Worm (Caenorhabditis elegans) whole organism, L3 larva: ENCODE data around the gene F33A8.4.

Source experiments
- aly-2 ChIP-seq: fragments of 150-350 bp; optimal IDR thresholded peaks from 2 replicates; lab custom pipeline; 2014; ENCODE audit warnings: missing biosample characterization, missing genetic modification characterization
- ama-1 ChIP-seq: fragments of 150-350 bp; optimal IDR thresholded peaks from 2 replicates; lab custom pipeline; 2018
- ceh-82 ChIP-seq: fragments of 150-350 bp; optimal IDR thresholded peaks from 2 replicates; lab custom pipeline; 2014; ENCODE audit warnings: missing biosample characterization, missing genetic modification characterization
- daf-12 ChIP-seq: fragments of 150-350 bp; optimal IDR thresholded peaks from 2 replicates; lab custom pipeline; 2014; ENCODE audit warnings: missing biosample characterization, missing genetic modification reagents, missing genetic modification characterization
- egl-27 ChIP-seq: sonication (generic microtip); optimal IDR thresholded peaks from 4 replicates; lab custom pipeline; 2017; ENCODE audit warnings: missing biosample characterization, missing genetic modification reagents, missing genetic modification characterization
- egl-5 ChIP-seq: fragments of 150-350 bp; optimal IDR thresholded peaks from 2 replicates; lab custom pipeline; 2017; ENCODE audit warnings: missing biosample characterization, missing genetic modification reagents, missing genetic modification characterization, inconsistent platforms
- elt-1 ChIP-seq: fragments of 150-350 bp; optimal IDR thresholded peaks from 2 replicates; lab custom pipeline; 2014; ENCODE audit warnings: missing biosample characterization, missing genetic modification characterization
- elt-3 ChIP-seq, 3 experiments: fragments of 150-350 bp in 1 of 3; sonication (generic microtip) in 2 of 3; optimal IDR thresholded peaks; 2 replicates in 2 of 3; 4 replicates in 1 of 3; lab custom pipeline; 2014 to 2017; ENCODE audit warnings: missing biosample characterization in 3 of 3, missing genetic modification characterization in 3 of 3
- eor-1 ChIP-seq, 2 experiments: fragments of 150-350 bp; optimal IDR thresholded peaks; 2 replicates each; lab custom pipeline; 2014 to 2018; ENCODE audit warnings: missing biosample characterization in 2 of 2, missing genetic modification characterization in 2 of 2
- fkh-10 ChIP-seq: sonication (generic microtip); optimal IDR thresholded peaks from 2 replicates; lab custom pipeline; 2017; ENCODE audit warnings: missing biosample characterization, missing genetic modification reagents, missing genetic modification characterization
- fos-1 ChIP-seq: fragments of 150-350 bp; optimal IDR thresholded peaks from 2 replicates; lab custom pipeline; 2014; ENCODE audit warnings: missing biosample characterization, missing genetic modification characterization
- hmg-11 ChIP-seq: sonication (generic microtip); optimal IDR thresholded peaks from 2 replicates; lab custom pipeline; 2016; ENCODE audit warnings: missing genetic modification characterization, missing compliant biosample characterization
- jun-1 ChIP-seq: fragments of 150-350 bp; optimal IDR thresholded peaks from 2 replicates; lab custom pipeline; 2014; ENCODE audit warnings: missing biosample characterization, missing genetic modification reagents, missing genetic modification characterization
- lin-15B ChIP-seq: fragments of 150-350 bp; optimal IDR thresholded peaks from 2 replicates; lab custom pipeline; 2014; ENCODE audit warnings: missing biosample characterization, missing genetic modification characterization
- lin-39 ChIP-seq: fragments of 150-350 bp; optimal IDR thresholded peaks from 2 replicates; lab custom pipeline; 2018; ENCODE audit warnings: missing biosample characterization, missing genetic modification reagents, missing genetic modification characterization
- lsy-12 ChIP-seq: sonication (generic microtip); optimal IDR thresholded peaks from 2 replicates; lab custom pipeline; 2016; ENCODE audit warnings: mild to moderate bottlenecking, missing genetic modification characterization, missing compliant biosample characterization
- mdl-1 ChIP-seq: fragments of 150-350 bp; optimal IDR thresholded peaks from 2 replicates; lab custom pipeline; 2014; ENCODE audit warnings: missing biosample characterization, missing genetic modification characterization
- mml-1 ChIP-seq: fragments of 150-350 bp; sonication (generic microtip); optimal IDR thresholded peaks from 3 replicates; lab custom pipeline; 2014; ENCODE audit warnings: missing biosample characterization, missing genetic modification characterization
- nfya-1 ChIP-seq: sonication (generic microtip); optimal IDR thresholded peaks from 2 replicates; lab custom pipeline; 2017; ENCODE audit warnings: missing genetic modification characterization, mild to moderate bottlenecking, missing compliant biosample characterization, antibody characterized with exemption, moderate library complexity; ENCODE audit not compliant: insufficient read depth
- nhr-12 ChIP-seq: fragments of 150-350 bp; optimal IDR thresholded peaks from 2 replicates; lab custom pipeline; 2014; ENCODE audit warnings: missing biosample characterization, missing genetic modification characterization
- nhr-23 ChIP-seq: fragments of 150-350 bp; optimal IDR thresholded peaks from 2 replicates; lab custom pipeline; 2014; ENCODE audit warnings: missing biosample characterization, missing genetic modification reagents, missing genetic modification characterization
- nhr-237 ChIP-seq: fragments of 150-350 bp; optimal IDR thresholded peaks from 2 replicates; lab custom pipeline; 2014; ENCODE audit warnings: missing biosample characterization, missing genetic modification characterization
- nhr-25 ChIP-seq: sonication (generic microtip); optimal IDR thresholded peaks from 2 replicates; lab custom pipeline; 2017; ENCODE audit warnings: missing biosample characterization, missing genetic modification characterization
- nhr-28 ChIP-seq: fragments of 150-350 bp; optimal IDR thresholded peaks from 2 replicates; lab custom pipeline; 2014; ENCODE audit warnings: missing biosample characterization, missing genetic modification characterization
- nhr-43 ChIP-seq: sonication (generic microtip); optimal IDR thresholded peaks from 2 replicates; lab custom pipeline; 2016; ENCODE audit warnings: mild to moderate bottlenecking, missing genetic modification characterization, missing compliant biosample characterization; ENCODE audit not compliant: poor library complexity, severe bottlenecking
- nhr-67 ChIP-seq: fragments of 150-350 bp; optimal IDR thresholded peaks from 2 replicates; lab custom pipeline; 2014; ENCODE audit warnings: missing biosample characterization, missing genetic modification characterization
- nhr-76 ChIP-seq: fragments of 150-350 bp; sonication (generic microtip); optimal IDR thresholded peaks from 5 replicates; lab custom pipeline; 2014; ENCODE audit warnings: missing biosample characterization, missing genetic modification characterization
- nhr-77 ChIP-seq: fragments of 150-350 bp; optimal IDR thresholded peaks from 2 replicates; lab custom pipeline; 2014; ENCODE audit warnings: missing biosample characterization, missing genetic modification characterization
- pha-4 ChIP-seq: fragments of 150-350 bp; optimal IDR thresholded peaks from 2 replicates; lab custom pipeline; 2014; ENCODE audit warnings: missing biosample characterization, missing genetic modification reagents, missing genetic modification characterization
- pqm-1 ChIP-seq: fragments of 150-350 bp; optimal IDR thresholded peaks from 2 replicates; lab custom pipeline; 2017; ENCODE audit warnings: missing biosample characterization, missing genetic modification characterization, inconsistent platforms
- sea-2 ChIP-seq: fragments of 150-350 bp; sonication (generic microtip); optimal IDR thresholded peaks from 4 replicates; lab custom pipeline; 2014; ENCODE audit warnings: missing biosample characterization, missing genetic modification reagents, missing genetic modification characterization
- skn-1 ChIP-seq: fragments of 150-350 bp; optimal IDR thresholded peaks from 2 replicates; lab custom pipeline; 2014; ENCODE audit warnings: missing biosample characterization, missing genetic modification characterization
- snpc-4 ChIP-seq: fragments of 150-350 bp; optimal IDR thresholded peaks from 2 replicates; lab custom pipeline; 2014; ENCODE audit warnings: missing biosample characterization, missing genetic modification characterization
- tbx-2 ChIP-seq: sonication (generic microtip); optimal IDR thresholded peaks from 2 replicates; lab custom pipeline; 2016; ENCODE audit warnings: mild to moderate bottlenecking, missing genetic modification characterization, missing compliant biosample characterization
- unc-62 ChIP-seq: fragments of 150-350 bp; sonication (generic microtip); optimal IDR thresholded peaks from 4 replicates; lab custom pipeline; 2014; ENCODE audit warnings: missing biosample characterization, missing genetic modification reagents, missing genetic modification characterization
- zag-1 ChIP-seq: fragments of 150-350 bp; optimal IDR thresholded peaks from 2 replicates; lab custom pipeline; 2014; ENCODE audit warnings: missing biosample characterization, missing genetic modification characterization
- ztf-11 ChIP-seq: fragments of 150-350 bp; optimal IDR thresholded peaks from 2 replicates; lab custom pipeline; 2014; ENCODE audit warnings: missing biosample characterization, missing genetic modification characterization
- ztf-4 ChIP-seq: fragments of 150-350 bp; optimal IDR thresholded peaks from 2 replicates; lab custom pipeline; 2014; ENCODE audit warnings: missing biosample characterization, missing genetic modification characterization

The F33A8.4 gene

ce11 chrII:11030297-11030696 is 18.5 kb downstream of the F33A8.4 start, which contains the start of gene nlp-18:
nlp-18 (minus strand) TSS chrII:11030397.
- TF ChIP-seq unc-62 (no peak), nhr-43 (tag; lab: Kevin White, UChicago) (no peak)

- TF ChIP-seq skn-1 (tag; lab: Kevin White, UChicago): no peak
- TF ChIP-seq ztf-4 (tag; lab: Kevin White, UChicago): no peak
- no peak for TF ChIP-seq fkh-10 (GFP tag; lab: Kevin White, UChicago)
- no peak for TF ChIP-seq nfya-1 (tag; lab: Kevin White, UChicago)
- no peak for TF ChIP-seq nhr-23
- TF ChIP-seq mml-1 (tag; lab: Kevin White, UChicago): no peak
- TF ChIP-seq, all 47 proteins: peak for 0
Measured at ce11 chrII:11027777-11028176, 21.1 kb downstream of the F33A8.4 start.

- TF ChIP-seq nhr-12 (no peak), nhr-25 (tag; lab: Kevin White, UChicago) (no peak), nhr-28 (no peak), fos-1 (tag; lab: Kevin White, UChicago) (no peak), jun-1 (tag; lab: Kevin White, UChicago) (no peak), elt-3 (tag; optimal IDR thresholded peaks at IDR 0.05; lab: Kevin White, UChicago) (no peak), tbx-2 (tag; lab: Kevin White, UChicago) (no peak), aly-2 (tag; lab: Kevin White, UChicago) (no peak), skn-1 (tag; lab: Kevin White, UChicago) (no peak), ztf-11 (tag; lab: Kevin White, UChicago) (no peak), nhr-23 (no peak), nhr-77 (no peak), hmg-11 (tag; lab: Kevin White, UChicago) (no peak), elt-1 (tag; lab: Kevin White, UChicago) (no peak), ceh-82 (tag; lab: Kevin White, UChicago) (no peak), zag-1 (tag; lab: Kevin White, UChicago) (no peak)
Measured at ce11 chrII:11025566-11025965, 23.3 kb downstream of the F33A8.4 start, which contains the start of gene F33A8.7. F33A8.7 (minus strand) TSS chrII:11025666.

- TF ChIP-seq lsy-12 (tag; lab: Kevin White, UChicago): no peak
- TF ChIP-seq lin-39 (tag; lab: Kevin White, UChicago): peak; percentile 45
- TF ChIP-seq mml-1 (tag; lab: Kevin White, UChicago): no peak
- TF ChIP-seq sea-2 (GFP tag; lab: Kevin White, UChicago): no peak
- no peak for TF ChIP-seq fkh-10 (GFP tag; lab: Kevin White, UChicago)
- no peak for TF ChIP-seq nhr-12
- TF ChIP-seq nhr-23: peak; percentile 70
- TF ChIP-seq egl-5 (tag; lab: Kevin White, UChicago): peak; percentile 22
- no peak for TF ChIP-seq ama-1 (lab: Kevin White, UChicago)
- no peak for TF ChIP-seq nhr-76 (tag; lab: Kevin White, UChicago)
- TF ChIP-seq snpc-4 (tag; lab: Kevin White, UChicago): peak; percentile 26
- no peak for TF ChIP-seq daf-12 (tag; lab: Kevin White, UChicago)
- TF ChIP-seq mdl-1 (tag; lab: Kevin White, UChicago): no peak
- TF ChIP-seq nhr-67 (tag; lab: Kevin White, UChicago): no peak
- TF ChIP-seq aly-2 (tag; lab: Kevin White, UChicago): no peak
- no peak for TF ChIP-seq eor-1 (tag; optimal IDR thresholded peaks at IDR 0.05; lab: Kevin White, UChicago)
- no peak for TF ChIP-seq pqm-1
- peak; percentile 42 for TF ChIP-seq hmg-11 (tag; lab: Kevin White, UChicago)
- no peak for TF ChIP-seq elt-1 (tag; lab: Kevin White, UChicago)
- no peak for TF ChIP-seq ztf-4 (tag; lab: Kevin White, UChicago)
- TF ChIP-seq nfya-1 (tag; lab: Kevin White, UChicago): peak; percentile 67
- TF ChIP-seq unc-62: no peak
- no peak for TF ChIP-seq nhr-28
- TF ChIP-seq pha-4 (tag; lab: Kevin White, UChicago): no peak
- no peak for TF ChIP-seq ztf-11 (tag; lab: Kevin White, UChicago)
- no peak for TF ChIP-seq elt-3 (tag; optimal IDR thresholded peaks at IDR 0.05; lab: Kevin White, UChicago)
- TF ChIP-seq lin-15B: peak; percentile 54
- no peak for TF ChIP-seq egl-27 (tag; lab: Kevin White, UChicago)
- TF ChIP-seq nhr-237: no peak
- TF ChIP-seq fos-1 (tag; lab: Kevin White, UChicago): no peak
- peak; percentile 24 for TF ChIP-seq nhr-43 (tag; lab: Kevin White, UChicago)
- peak; percentile 33 for TF ChIP-seq nhr-25 (tag; lab: Kevin White, UChicago)
- TF ChIP-seq, all 47 proteins: peak for 9
Measured at ce11 chrII:11022023-11022422, 26.8 kb downstream of the F33A8.4 start, which contains the start of gene let-858. let-858 (plus strand) TSS chrII:11022370.
